Worm (Caenorhabditis elegans) whole organism, mixed stage, embryonic: ENCODE results near the gene soc-2.

Experiments used
- M03D4.4 ChIP-seq: sonication (generic microtip); optimal IDR thresholded peaks from 2 replicates; lab custom pipeline; 2017; ENCODE audit warnings: mild to moderate bottlenecking, missing genetic modification characterization, missing compliant biosample characterization
- bed-3 ChIP-seq: fragments of 200-800 bp; sonication (Bioruptor generic); optimal IDR thresholded peaks from 3 replicates; lab custom pipeline; 2018; ENCODE audit warnings: mild to moderate bottlenecking, missing genetic modification characterization, moderate library complexity, missing compliant biosample characterization
- blmp-1 ChIP-seq: fragments of 150-350 bp; optimal IDR thresholded peaks from 2 replicates; lab custom pipeline; 2014; ENCODE audit warnings: missing biosample characterization, missing genetic modification characterization
- ceh-43 ChIP-seq: fragments of 200-800 bp; sonication (Bioruptor generic); optimal IDR thresholded peaks from 2 replicates; lab custom pipeline; 2018; ENCODE audit warnings: mild to moderate bottlenecking, missing genetic modification characterization, moderate library complexity, missing compliant biosample characterization
- ceh-83 ChIP-seq: fragments of 200-800 bp; sonication (Bioruptor generic); optimal IDR thresholded peaks from 2 replicates; lab custom pipeline; 2018; ENCODE audit warnings: mild to moderate bottlenecking, missing genetic modification characterization, missing compliant biosample characterization
- ces-1 ChIP-seq: fragments of 150-350 bp; optimal IDR thresholded peaks from 2 replicates; lab custom pipeline; 2014; ENCODE audit warnings: missing biosample characterization, missing genetic modification reagents, missing genetic modification characterization
- cnd-1 ChIP-seq: fragments of 200-800 bp; sonication (Bioruptor generic); optimal IDR thresholded peaks from 2 replicates; lab custom pipeline; 2018; ENCODE audit warnings: mild to moderate bottlenecking, missing genetic modification characterization, missing compliant biosample characterization
- elt-1 ChIP-seq: sonication (generic microtip); optimal IDR thresholded peaks from 2 replicates; lab custom pipeline; 2017; ENCODE audit warnings: missing genetic modification characterization, mild to moderate bottlenecking, missing compliant biosample characterization, antibody characterized with exemption, moderate library complexity, borderline replicate concordance; ENCODE audit not compliant: insufficient read depth
- elt-3 ChIP-seq: fragments of 150-350 bp; optimal IDR thresholded peaks from 2 replicates; lab custom pipeline; 2014; ENCODE audit warnings: missing biosample characterization, missing genetic modification characterization
- flh-1 ChIP-seq: fragments of 200-800 bp; sonication (Bioruptor generic); optimal IDR thresholded peaks from 2 replicates; lab custom pipeline; 2018; ENCODE audit warnings: mild to moderate bottlenecking, missing genetic modification characterization, moderate library complexity, missing compliant biosample characterization
- hlh-1 ChIP-seq: fragments of 150-350 bp; optimal IDR thresholded peaks from 2 replicates; lab custom pipeline; 2014; ENCODE audit warnings: missing biosample characterization, missing genetic modification reagents, missing genetic modification characterization
- lin-13 ChIP-seq: fragments of 150-350 bp; optimal IDR thresholded peaks from 2 replicates; lab custom pipeline; 2014; ENCODE audit warnings: missing biosample characterization, missing genetic modification characterization
- lin-32 ChIP-seq: fragments of 200-800 bp; sonication (Bioruptor generic); optimal IDR thresholded peaks from 2 replicates; lab custom pipeline; 2018; ENCODE audit warnings: mild to moderate bottlenecking, missing genetic modification characterization, missing compliant biosample characterization
- lsy-2 ChIP-seq: fragments of 150-350 bp; optimal IDR thresholded peaks from 2 replicates; lab custom pipeline; 2014; ENCODE audit warnings: missing biosample characterization, missing genetic modification characterization
- mep-1 ChIP-seq: fragments of 150-350 bp; optimal IDR thresholded peaks from 2 replicates; lab custom pipeline; 2017; ENCODE audit warnings: missing biosample characterization, missing genetic modification reagents, missing genetic modification characterization, inconsistent platforms
- mls-2 ChIP-seq: sonication (generic microtip); optimal IDR thresholded peaks from 2 replicates; lab custom pipeline; 2016; ENCODE audit warnings: mild to moderate bottlenecking, missing genetic modification characterization, moderate library complexity, missing compliant biosample characterization
- nhr-12 ChIP-seq: fragments of 150-350 bp; optimal IDR thresholded peaks from 2 replicates; lab custom pipeline; 2014; ENCODE audit warnings: missing biosample characterization, missing genetic modification characterization
- nhr-2 ChIP-seq: fragments of 150-350 bp; optimal IDR thresholded peaks from 2 replicates; lab custom pipeline; 2014; ENCODE audit warnings: missing biosample characterization, missing genetic modification characterization
- nhr-237 ChIP-seq: fragments of 150-350 bp; optimal IDR thresholded peaks from 2 replicates; lab custom pipeline; 2014; ENCODE audit warnings: missing biosample characterization, missing genetic modification characterization
- nhr-28 ChIP-seq: fragments of 150-350 bp; optimal IDR thresholded peaks from 2 replicates; lab custom pipeline; 2014; ENCODE audit warnings: missing biosample characterization, missing genetic modification characterization
- nhr-76 ChIP-seq: sonication (generic microtip); optimal IDR thresholded peaks from 2 replicates; lab custom pipeline; 2017; ENCODE audit warnings: missing biosample characterization, missing genetic modification characterization
- pha-4 ChIP-seq: fragments of 150-350 bp; optimal IDR thresholded peaks from 2 replicates; lab custom pipeline; 2018; ENCODE audit warnings: missing biosample characterization, missing genetic modification reagents, missing genetic modification characterization
- sem-2 ChIP-seq: fragments of 200-800 bp; sonication (Bioruptor generic); optimal IDR thresholded peaks from 2 replicates; lab custom pipeline; 2018; ENCODE audit warnings: mild to moderate bottlenecking, missing genetic modification characterization, missing compliant biosample characterization
- snpc-4 ChIP-seq: fragments of 150-350 bp; optimal IDR thresholded peaks from 2 replicates; lab custom pipeline; 2014; ENCODE audit warnings: missing biosample characterization, missing genetic modification characterization
- sptf-1 ChIP-seq: sonication (generic microtip); optimal IDR thresholded peaks from 2 replicates; lab custom pipeline; 2017; ENCODE audit warnings: mild to moderate bottlenecking, missing genetic modification characterization, moderate library complexity, missing compliant biosample characterization
- tbx-8 ChIP-seq: fragments of 200-800 bp; sonication (Bioruptor generic); optimal IDR thresholded peaks from 2 replicates; lab custom pipeline; 2018; ENCODE audit warnings: mild to moderate bottlenecking, missing genetic modification characterization, moderate library complexity, missing compliant biosample characterization
- unc-120 ChIP-seq: sonication (generic microtip); optimal IDR thresholded peaks from 2 replicates; lab custom pipeline; 2017; ENCODE audit warnings: missing genetic modification characterization, missing compliant biosample characterization; ENCODE audit not compliant: poor library complexity, severe bottlenecking
- unc-39 ChIP-seq: fragments of 150-350 bp; optimal IDR thresholded peaks from 2 replicates; lab custom pipeline; 2014; ENCODE audit warnings: missing biosample characterization, missing genetic modification characterization
- unc-62 ChIP-seq: fragments of 150-350 bp; optimal IDR thresholded peaks from 2 replicates; lab custom pipeline; 2014; ENCODE audit warnings: missing biosample characterization, missing genetic modification reagents, missing genetic modification characterization
- zip-8 ChIP-seq: fragments of 150-350 bp; optimal IDR thresholded peaks from 2 replicates; lab custom pipeline; 2014; ENCODE audit warnings: missing biosample characterization, missing genetic modification characterization

The soc-2 gene

DNA sequence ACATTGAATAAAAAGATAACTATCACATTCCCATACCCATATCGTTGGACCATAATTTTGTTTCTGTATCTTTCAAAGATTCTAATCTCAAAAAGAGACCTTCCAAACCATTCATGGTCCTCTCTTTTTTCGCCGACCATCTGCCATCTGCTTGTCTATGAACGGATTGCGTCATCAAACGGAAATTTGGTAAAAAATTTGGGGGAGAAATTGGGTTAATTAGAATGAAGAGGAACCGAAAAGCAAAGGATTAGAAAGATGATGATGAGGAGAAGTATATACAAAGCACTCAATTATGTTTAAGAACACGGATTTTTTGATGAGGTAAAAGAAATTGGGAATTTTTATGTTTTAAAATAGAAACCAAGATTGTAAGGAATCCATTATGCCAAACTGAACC lies 42.3 kb downstream of the soc-2 start:
- TF ChIP-seq lin-32 (GFP tag; lab: Kevin White, UChicago) (no peak), snpc-4 (tag; lab: Kevin White, UChicago) (no peak), cnd-1 (tag; lab: Kevin White, UChicago) (no peak), lsy-2 (no peak), mep-1 (peak; percentile 7), zip-8 (tag; lab: Kevin White, UChicago) (peak; percentile 91), blmp-1 (tag; lab: Kevin White, UChicago) (no peak), nhr-2 (tag; lab: Kevin White, UChicago) (peak; percentile 20), unc-62 (GFP tag; lab: Kevin White, UChicago) (no peak), sem-2 (GFP tag; lab: Kevin White, UChicago) (no peak), elt-3 (no peak), nhr-28 (tag; lab: Kevin White, UChicago) (no peak), sptf-1 (tag; lab: Kevin White, UChicago) (no peak), nhr-76 (no peak), elt-1 (tag; lab: Kevin White, UChicago) (peak; percentile 62), ces-1 (peak; percentile 69), lin-13 (tag; lab: Kevin White, UChicago) (no peak)

DNA sequence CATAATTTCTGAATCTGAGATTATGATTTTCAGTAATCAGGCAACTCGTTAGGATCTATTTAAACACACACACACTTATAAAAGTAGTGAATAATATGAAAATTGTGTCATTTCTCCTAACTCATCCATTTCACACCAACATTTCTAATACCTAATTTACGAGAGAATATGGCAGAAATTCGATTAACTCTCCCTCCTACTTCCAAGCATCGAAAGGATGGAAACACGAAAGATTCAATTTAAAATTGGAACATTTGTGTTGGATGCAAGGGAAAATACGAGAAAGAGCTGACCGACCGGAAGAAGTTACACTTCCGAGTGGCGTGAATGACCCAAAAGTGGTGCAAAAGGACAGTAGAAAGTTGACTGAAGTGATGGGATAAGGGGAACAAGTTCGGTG lies 43.3 kb downstream of the soc-2 start:
- TF ChIP-seq ces-1, result peak; percentile 98
- no peak for TF ChIP-seq pha-4 (tag; lab: Kevin White, UChicago)
- no peak for TF ChIP-seq tbx-8 (GFP tag; lab: Kevin White, UChicago)
- no peak for TF ChIP-seq flh-1 (GFP tag; lab: Kevin White, UChicago)

DNA sequence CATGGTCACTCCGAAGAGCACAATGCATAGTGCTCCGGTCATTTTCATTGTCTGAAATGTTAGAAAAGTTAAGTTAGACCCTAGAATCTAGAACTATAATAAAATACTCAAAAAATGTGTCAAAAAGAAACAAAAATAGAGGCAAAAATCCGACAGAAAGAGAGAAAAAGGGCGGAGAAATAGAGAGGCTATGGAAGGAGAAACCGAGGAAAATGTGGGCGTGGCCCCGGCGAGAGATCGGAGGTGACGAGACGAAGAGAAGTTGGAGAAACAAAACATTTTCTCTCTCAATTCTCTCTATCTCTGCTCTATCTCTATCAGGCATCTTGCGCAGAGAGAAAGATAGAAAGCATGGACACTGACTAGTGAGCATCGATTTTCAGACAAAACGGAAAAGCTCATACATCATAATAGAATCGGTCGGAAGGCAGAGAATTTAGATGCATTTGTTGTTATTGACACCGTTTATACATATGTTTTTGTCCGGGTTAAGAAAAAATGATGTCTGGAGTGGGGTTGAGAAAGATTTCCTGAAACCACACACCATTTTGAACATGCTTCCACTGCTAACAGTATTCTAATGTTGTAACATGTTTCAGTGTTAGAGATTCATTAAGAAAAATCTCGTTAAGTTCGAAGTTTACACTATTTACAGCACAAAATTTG lies 48.9 kb downstream of the soc-2 start, which contains the start of gene C02B10.3:
Gene C02B10.3 (minus strand): TSS at position 51 of the 666 bp plus-strand sequence.
- no peak for TF ChIP-seq cnd-1 (tag; lab: Kevin White, UChicago)
- no peak for TF ChIP-seq blmp-1 (tag; lab: Kevin White, UChicago)
- no peak for TF ChIP-seq ceh-43 (GFP tag; lab: Kevin White, UChicago)
- no peak for TF ChIP-seq hlh-1
- TF ChIP-seq nhr-237, result no peak
- no peak for TF ChIP-seq elt-3
- TF ChIP-seq ces-1, result peak; percentile 68

ce11 chrIV:5101945-5102344 lies 50.3 kb downstream of the soc-2 start:
- TF ChIP-seq pha-4 (tag; lab: Kevin White, UChicago) (no peak), unc-120 (no peak), lin-13 (tag; lab: Kevin White, UChicago) (no peak), flh-1 (GFP tag; lab: Kevin White, UChicago) (no peak), sptf-1 (tag; lab: Kevin White, UChicago) (no peak), unc-62 (GFP tag; lab: Kevin White, UChicago) (no peak), mls-2 (tag; lab: Kevin White, UChicago) (no peak), nhr-12 (tag; lab: Kevin White, UChicago) (no peak), unc-39 (no peak), cnd-1 (tag; lab: Kevin White, UChicago) (no peak), ceh-43 (GFP tag; lab: Kevin White, UChicago) (no peak), lsy-2 (no peak)

- TF ChIP-seq blmp-1 (tag; lab: Kevin White, UChicago), result no peak
- TF ChIP-seq flh-1 (GFP tag; lab: Kevin White, UChicago), result no peak
- no peak for TF ChIP-seq sem-2 (GFP tag; lab: Kevin White, UChicago)
- no peak for TF ChIP-seq ceh-83 (GFP tag; lab: Kevin White, UChicago)
- TF ChIP-seq M03D4.4 (tag; lab: Kevin White, UChicago), result peak; percentile 6
- no peak for TF ChIP-seq mls-2 (tag; lab: Kevin White, UChicago)
- peak; percentile 48 for TF ChIP-seq ces-1
- TF ChIP-seq mep-1, result no peak
Measured at ce11 chrIV:5100145-5100544, 52.1 kb downstream of the soc-2 start.

DNA sequence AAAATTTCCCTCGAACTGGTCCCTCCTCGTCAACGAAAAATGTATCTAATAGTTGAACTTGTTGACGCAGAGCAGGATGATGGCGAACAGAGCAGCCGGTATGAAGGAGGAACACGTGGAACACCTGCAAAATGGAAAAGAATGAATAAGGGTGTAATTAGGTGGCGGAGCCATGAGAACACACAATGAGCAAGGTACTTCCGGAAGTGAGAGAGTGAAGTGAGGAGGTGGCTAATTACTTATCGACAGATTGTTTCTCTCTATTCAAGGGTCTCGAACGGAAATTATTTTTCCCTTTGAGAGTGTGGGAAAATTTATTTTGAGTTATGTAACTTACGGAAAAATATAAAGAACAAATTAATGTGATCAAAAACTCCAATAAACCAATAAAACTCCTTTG lies 58.8 kb downstream of the soc-2 start:
- TF ChIP-seq bed-3, result no peak
- TF ChIP-seq mls-2 (tag; lab: Kevin White, UChicago), result peak; percentile 45
- TF ChIP-seq ceh-43 (GFP tag; lab: Kevin White, UChicago), result peak; percentile 55
- no peak for TF ChIP-seq unc-39
- peak; percentile 30 for TF ChIP-seq lin-32 (GFP tag; lab: Kevin White, UChicago)
- peak; percentile 37 for TF ChIP-seq sptf-1 (tag; lab: Kevin White, UChicago)
- no peak for TF ChIP-seq M03D4.4 (tag; lab: Kevin White, UChicago)
